Worm (Caenorhabditis elegans) whole organism, midembryonic: ENCODE measurements around the gene F20C5.11.

Experiments used
- cog-1 ChIP-seq: sonication (generic microtip); optimal IDR thresholded peaks from 2 replicates; lab custom pipeline; 2016; ENCODE audit warnings: missing genetic modification characterization, missing compliant biosample characterization
- flt-1 ChIP-seq: fragments of 200-800 bp; sonication (Bioruptor generic); IDR thresholded peaks from 2 replicates; pipeline ENCODE4 v1.3.6; 2022; ENCODE audit warnings: missing genetic modification characterization, missing compliant biosample characterization
- klf-2 ChIP-seq: fragments of 200-800 bp; sonication (Bioruptor generic); conservative IDR thresholded peaks from 2 replicates; pipeline ENCODE4 v1.3.6; 2022; ENCODE audit warnings: missing genetic modification reagents, missing genetic modification characterization, missing compliant biosample characterization
- ref-1 ChIP-seq: fragments of 200-800 bp; sonication (Bioruptor generic); conservative IDR thresholded peaks from 2 replicates; pipeline ENCODE4 v1.3.6; 2022; ENCODE audit warnings: missing genetic modification reagents, missing genetic modification characterization, missing compliant biosample characterization
- ztf-23 ChIP-seq: fragments of 200-800 bp; sonication (Bioruptor generic); IDR thresholded peaks from 2 replicates; pipeline ENCODE4 v1.3.6; 2022; ENCODE audit warnings: missing genetic modification reagents, missing genetic modification characterization, missing compliant biosample characterization

ce11 chrIV:8764567-8764966, 2.8 kb upstream of the F20C5.11 start, which contains the start of gene cdc-50.B:
- no peak for TF ChIP-seq klf-2 (GFP tag; lab: Robert Waterston, UW)
- TF ChIP-seq ref-1 (GFP tag; lab: Robert Waterston, UW), result no peak
- no peak for TF ChIP-seq cog-1
- no peak for TF ChIP-seq flt-1 (GFP tag; lab: Robert Waterston, UW)
- TF ChIP-seq ztf-23 (GFP tag; lab: Robert Waterston, UW), result no peak
